Fruit fly (Drosophila melanogaster): Measurements from ENCODE around the gene Orct.

The Orct gene

DNA sequence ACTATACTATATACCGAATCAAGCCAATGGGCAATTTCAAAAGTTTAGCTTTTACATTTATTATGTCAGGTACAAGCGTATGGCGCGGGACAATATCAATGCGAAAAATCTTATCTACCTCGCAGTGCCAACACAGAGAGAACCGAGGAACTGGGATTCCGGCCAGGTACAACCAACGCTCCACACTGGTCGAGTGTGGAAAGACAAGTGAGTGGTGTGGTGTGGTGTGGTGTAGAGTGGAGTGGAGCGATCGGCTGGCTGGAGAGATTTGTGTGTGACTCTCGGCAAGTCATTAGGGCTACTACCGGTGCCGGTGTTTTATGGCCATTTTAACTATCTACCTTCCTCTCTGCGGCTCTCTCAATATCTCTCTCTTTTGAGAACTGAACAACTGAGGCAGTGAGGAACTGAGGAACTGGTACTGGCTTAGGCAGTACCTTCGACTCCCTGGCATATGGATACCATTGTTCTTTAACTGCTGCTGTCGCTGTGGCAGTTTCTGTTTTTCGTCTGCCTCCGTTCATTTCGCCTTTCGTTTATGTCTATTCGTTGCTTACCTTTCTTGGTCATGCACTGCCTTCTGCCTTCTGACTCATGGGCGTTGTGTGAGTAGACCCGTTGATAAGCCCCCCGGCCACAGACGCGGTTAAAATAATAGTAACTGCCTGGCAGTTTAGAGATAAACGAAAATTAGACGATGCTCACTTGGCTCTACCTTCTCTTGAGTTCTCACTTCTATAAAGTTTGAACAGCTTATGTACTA is 16.6 kb upstream of the Orct start (continued):
- TF ChIP-seq tin (GFP tag; optimal IDR thresholded peaks at IDR 0.05) = peak; percentile 89
- peak; percentile 88 for TF ChIP-seq CG4424 (GFP tag; optimal IDR thresholded peaks at IDR 0.05)
- peak; percentile 83 to 90 for TF ChIP-seq Trl (optimal IDR thresholded peaks at IDR 0.05)
- peak; percentile 88 for TF ChIP-seq Trl (GFP tag; optimal IDR thresholded peaks at IDR 0.05)
- peak; percentile 85 for TF ChIP-seq H15 (GFP tag; IDR thresholded peaks at IDR 0.05)
- peak; percentile 89 for TF ChIP-seq fd96Cb (tag; optimal IDR thresholded peaks at IDR 0.05)
- TF ChIP-seq CG9609 (GFP tag; optimal IDR thresholded peaks at IDR 0.05) = no peak
- peak; percentile 45 for TF ChIP-seq Jarid2 (GFP tag; optimal IDR thresholded peaks at IDR 0.05)
- TF ChIP-seq Fer3 (tag; optimal IDR thresholded peaks at IDR 0.05) = peak; percentile 89
- no peak for TF ChIP-seq CG9797 (GFP tag; optimal IDR thresholded peaks at IDR 0.05)
- TF ChIP-seq prd (optimal IDR thresholded peaks at IDR 0.05) = no peak
- peak; percentile 94 for TF ChIP-seq prd (GFP tag; IDR thresholded peaks at IDR 0.05)
- TF ChIP-seq CG30020 (tag; optimal IDR thresholded peaks at IDR 0.05) = peak; percentile 30
- peak; percentile 40 for TF ChIP-seq CG7928 (GFP tag; optimal IDR thresholded peaks at IDR 0.05)
- peak; percentile 82 for TF ChIP-seq ewg (GFP tag; optimal IDR thresholded peaks at IDR 0.05)
- peak; percentile 22 for TF ChIP-seq mirr (GFP tag; optimal IDR thresholded peaks at IDR 0.05)
- peak; percentile 87 for TF ChIP-seq CG34376 (GFP tag; optimal IDR thresholded peaks at IDR 0.05)
- peak; percentile 89 for TF ChIP-seq oc (tag; optimal IDR thresholded peaks at IDR 0.05)
- peak; percentile 87 for TF ChIP-seq pnt (GFP tag; optimal IDR thresholded peaks at IDR 0.05)
- peak; percentile 39 for TF ChIP-seq unc-4 (GFP tag; IDR thresholded peaks at IDR 0.05; ENCODE audit: partially characterized antibody)
- peak; percentile 71 for TF ChIP-seq CG9437 (GFP tag; optimal IDR thresholded peaks at IDR 0.05)
- TF ChIP-seq onecut (GFP tag; IDR thresholded peaks at IDR 0.05) = peak; percentile 81
- peak; percentile 73 for TF ChIP-seq CG5180 (GFP tag; optimal IDR thresholded peaks at IDR 0.05)
- TF ChIP-seq CG13123 (GFP tag; optimal IDR thresholded peaks at IDR 0.05) = peak; percentile 73
- TF ChIP-seq ranshi (GFP tag; IDR thresholded peaks at IDR 0.05) = peak; percentile 92
- TF ChIP-seq slbo (GFP tag; IDR thresholded peaks at IDR 0.05) = peak; percentile 94
- peak; percentile 91 for TF ChIP-seq unpg (GFP tag; optimal IDR thresholded peaks at IDR 0.05)
- TF ChIP-seq Sry-δ (GFP tag; optimal IDR thresholded peaks at IDR 0.05) = peak; percentile 49
- peak; percentile 86 for TF ChIP-seq Atf3 (GFP tag; optimal IDR thresholded peaks at IDR 0.05)
- peak; percentile 79 for TF ChIP-seq CG15601 (tag; optimal IDR thresholded peaks at IDR 0.05)
- peak; percentile 91 for TF ChIP-seq CG11456 (GFP tag; IDR thresholded peaks at IDR 0.05)
- peak; percentile 85 for TF ChIP-seq CG9876 (GFP tag; optimal IDR thresholded peaks at IDR 0.05)
- TF ChIP-seq E2f1 (GFP tag; IDR thresholded peaks at IDR 0.05) = peak; percentile 85
- TF ChIP-seq scrt (GFP tag; optimal IDR thresholded peaks at IDR 0.05) = peak; percentile 88
- TF ChIP-seq croc (GFP tag; conservative IDR thresholded peaks at IDR 0.05) = peak; percentile 72; the same call in 2 of the 3 replicates
- no peak for TF ChIP-seq CG8478 (optimal IDR thresholded peaks at IDR 0.05)
- peak; percentile 88 for TF ChIP-seq Mrtf (GFP tag; IDR thresholded peaks at IDR 0.05)
- TF ChIP-seq CG2875 (GFP tag; optimal IDR thresholded peaks at IDR 0.05) = peak; percentile 86
- TF ChIP-seq chm (GFP tag; IDR thresholded peaks at IDR 0.05) = peak; percentile 85
- peak; percentile 89 for TF ChIP-seq ATbp (GFP tag; optimal IDR thresholded peaks at IDR 0.05)
- TF ChIP-seq CG17385 (GFP tag; optimal IDR thresholded peaks at IDR 0.05) = peak; percentile 85
- TF ChIP-seq chn (GFP tag; optimal IDR thresholded peaks at IDR 0.05) = peak; percentile 87
- no peak for TF ChIP-seq Bgb (GFP tag; IDR thresholded peaks at IDR 0.05; ENCODE audit: partially characterized antibody)
- peak; percentile 91 for TF ChIP-seq Oli (tag; optimal IDR thresholded peaks at IDR 0.05)
- TF ChIP-seq CG13424 (tag; optimal IDR thresholded peaks at IDR 0.05) = peak; percentile 86
- peak; percentile 85 for TF ChIP-seq al (GFP tag; IDR thresholded peaks at IDR 0.05)
- peak; percentile 94 for TF ChIP-seq CG2678 (tag; optimal IDR thresholded peaks at IDR 0.05)
- TF ChIP-seq lola (GFP tag; optimal IDR thresholded peaks at IDR 0.05) = peak in 1 of 3 experiments; percentile 83
- TF ChIP-seq Ets65A (GFP tag) = no peak
